Fruit fly (Drosophila melanogaster): ENCODE results near the gene CG2574.

CG2574 gene

dm6 chrX:12455891-12456290, 47.2 kb downstream of the CG2574 start:
- TF ChIP-seq Met (GFP tag; optimal IDR thresholded peaks at IDR 0.05), result no peak
- no peak for TF ChIP-seq CG16779 (tag; optimal IDR thresholded peaks at IDR 0.05)
- TF ChIP-seq CG1621 (tag; optimal IDR thresholded peaks at IDR 0.05), result no peak
- no peak for TF ChIP-seq CG3919 (GFP tag; optimal IDR thresholded peaks at IDR 0.05)
- TF ChIP-seq spab (GFP tag; optimal IDR thresholded peaks at IDR 0.05), result no peak
- no peak for TF ChIP-seq Lpt (GFP tag; optimal IDR thresholded peaks at IDR 0.05)
- TF ChIP-seq Eip78C (GFP tag), result no peak
- TF ChIP-seq OdsH (GFP tag; optimal IDR thresholded peaks at IDR 0.05), result no peak
- no peak for TF ChIP-seq Eip75B (GFP tag; optimal IDR thresholded peaks at IDR 0.05)
- no peak for TF ChIP-seq fkh (GFP tag; optimal IDR thresholded peaks at IDR 0.05)
- no peak for TF ChIP-seq CG10631 (GFP tag; optimal IDR thresholded peaks at IDR 0.05)
- TF ChIP-seq CG8119 (GFP tag; IDR thresholded peaks at IDR 0.05), result no peak
- TF ChIP-seq CG34406 (GFP tag; optimal IDR thresholded peaks at IDR 0.05), result no peak
- no peak for TF ChIP-seq fd59A (GFP tag; optimal IDR thresholded peaks at IDR 0.05)
- no peak for TF ChIP-seq Eip93F (GFP tag; optimal IDR thresholded peaks at IDR 0.05)
- TF ChIP-seq CG11902 (GFP tag; optimal IDR thresholded peaks at IDR 0.05), result no peak

dm6 chrX:12457713-12458233, 49.1 kb downstream of the CG2574 start, which contains the start of gene CG15731:
Gene CG15731, minus strand, starts transcription at chrX:12457763.
- no peak for TF ChIP-seq topi (GFP tag; optimal IDR thresholded peaks at IDR 0.05)
- no peak for TF ChIP-seq Lpt (GFP tag; optimal IDR thresholded peaks at IDR 0.05)
- TF ChIP-seq Ets96B (tag; optimal IDR thresholded peaks at IDR 0.05), result no peak
- no peak for TF ChIP-seq CG6854 (GFP tag; optimal IDR thresholded peaks at IDR 0.05)
- no peak for TF ChIP-seq CG3919 (GFP tag; optimal IDR thresholded peaks at IDR 0.05)
